Worm (Caenorhabditis elegans) whole organism, L2 larva: ENCODE data around the gene scvp-1.

ENCODE experiments used
- C34F6.9 ChIP-seq: fragments of 150-350 bp; optimal IDR thresholded peaks from 2 replicates; lab custom pipeline; 2014; ENCODE audit warnings: missing biosample characterization, missing genetic modification characterization
- F13H6.1 ChIP-seq: sonication (generic microtip); optimal IDR thresholded peaks from 2 replicates; lab custom pipeline; 2016; ENCODE audit warnings: missing genetic modification characterization, missing compliant biosample characterization
- R02D3.7 ChIP-seq: fragments of 150-350 bp; optimal IDR thresholded peaks from 2 replicates; lab custom pipeline; 2014; ENCODE audit warnings: missing biosample characterization, missing genetic modification characterization
- Y55F3AM.14 ChIP-seq: fragments of 200-800 bp; sonication (Bioruptor generic); optimal IDR thresholded peaks from 2 replicates; lab custom pipeline; 2018; ENCODE audit warnings: mild to moderate bottlenecking, missing genetic modification characterization, missing compliant biosample characterization
- ZK546.5 ChIP-seq: sonication (generic microtip); optimal IDR thresholded peaks from 2 replicates; lab custom pipeline; 2017; ENCODE audit warnings: missing biosample characterization, missing genetic modification characterization
- alr-1 ChIP-seq: fragments of 150-350 bp; optimal IDR thresholded peaks from 2 replicates; lab custom pipeline; 2014; ENCODE audit warnings: missing biosample characterization, missing genetic modification characterization
- aly-2 ChIP-seq: fragments of 150-350 bp; optimal IDR thresholded peaks from 2 replicates; lab custom pipeline; 2014; ENCODE audit warnings: missing biosample characterization, missing genetic modification characterization
- blmp-1 ChIP-seq: sonication (generic microtip); optimal IDR thresholded peaks from 2 replicates; lab custom pipeline; 2017; ENCODE audit warnings: missing genetic modification characterization, mild to moderate bottlenecking, missing compliant biosample characterization, antibody characterized with exemption, moderate library complexity; ENCODE audit not compliant: insufficient read depth
- ceh-16 ChIP-seq: fragments of 150-350 bp; optimal IDR thresholded peaks from 2 replicates; lab custom pipeline; 2014; ENCODE audit warnings: missing biosample characterization, missing genetic modification characterization
- crh-2 ChIP-seq: sonication (generic microtip); optimal IDR thresholded peaks from 2 replicates; lab custom pipeline; 2017; ENCODE audit warnings: missing biosample characterization, missing genetic modification characterization
- fos-1 ChIP-seq: fragments of 150-350 bp; optimal IDR thresholded peaks from 2 replicates; lab custom pipeline; 2014; ENCODE audit warnings: missing biosample characterization, missing genetic modification characterization
- gmeb-1 ChIP-seq: fragments of 150-350 bp; optimal IDR thresholded peaks from 2 replicates; lab custom pipeline; 2014; ENCODE audit warnings: missing biosample characterization, missing genetic modification characterization
- lin-11 ChIP-seq: fragments of 150-350 bp; sonication (generic microtip); optimal IDR thresholded peaks from 2 replicates; lab custom pipeline; 2014; ENCODE audit warnings: missing biosample characterization, missing genetic modification characterization, inconsistent platforms, mixed read lengths
- lin-13 ChIP-seq: fragments of 150-350 bp; optimal IDR thresholded peaks from 2 replicates; lab custom pipeline; 2014; ENCODE audit warnings: missing biosample characterization, missing genetic modification reagents, missing genetic modification characterization
- lsy-2 ChIP-seq, 2 experiments: fragments of 150-350 bp in 1 of 2; sonication (generic microtip) in 1 of 2; optimal IDR thresholded peaks; 2 replicates each; lab custom pipeline; 2014 to 2017; ENCODE audit warnings: missing biosample characterization in 2 of 2, missing genetic modification characterization in 2 of 2
- mab-5 ChIP-seq: fragments of 150-350 bp; optimal IDR thresholded peaks from 2 replicates; lab custom pipeline; 2014; ENCODE audit warnings: missing biosample characterization, missing genetic modification characterization
- mdl-1 ChIP-seq, 2 experiments: fragments of 150-350 bp in 1 of 2; sonication (generic microtip) in 1 of 2; optimal IDR thresholded peaks; 2 replicates each; lab custom pipeline; 2017; ENCODE audit warnings: missing biosample characterization in 2 of 2, missing genetic modification characterization in 2 of 2
- nhr-10 ChIP-seq: sonication (generic microtip); optimal IDR thresholded peaks from 2 replicates; lab custom pipeline; 2017; ENCODE audit warnings: missing biosample characterization, missing genetic modification characterization
- nhr-11 ChIP-seq: fragments of 150-350 bp; optimal IDR thresholded peaks from 2 replicates; lab custom pipeline; 2014; ENCODE audit warnings: missing biosample characterization, missing genetic modification characterization
- nhr-12 ChIP-seq: fragments of 150-350 bp; optimal IDR thresholded peaks from 2 replicates; lab custom pipeline; 2014; ENCODE audit warnings: missing biosample characterization, missing genetic modification characterization
- nhr-129 ChIP-seq: fragments of 150-350 bp; optimal IDR thresholded peaks from 2 replicates; lab custom pipeline; 2014; ENCODE audit warnings: missing biosample characterization, missing genetic modification characterization
- nhr-21 ChIP-seq: fragments of 150-350 bp; optimal IDR thresholded peaks from 2 replicates; lab custom pipeline; 2014; ENCODE audit warnings: missing biosample characterization, missing genetic modification characterization
- nhr-23 ChIP-seq: fragments of 150-350 bp; optimal IDR thresholded peaks from 2 replicates; lab custom pipeline; 2014; ENCODE audit warnings: missing biosample characterization, missing genetic modification reagents, missing genetic modification characterization
- nhr-237 ChIP-seq: fragments of 150-350 bp; optimal IDR thresholded peaks from 2 replicates; lab custom pipeline; 2014; ENCODE audit warnings: missing biosample characterization, missing genetic modification characterization
- nhr-25 ChIP-seq: fragments of 150-350 bp; sonication (generic microtip); optimal IDR thresholded peaks from 3 replicates; lab custom pipeline; 2014; ENCODE audit warnings: missing biosample characterization, missing genetic modification characterization
- nhr-77 ChIP-seq: fragments of 150-350 bp; optimal IDR thresholded peaks from 2 replicates; lab custom pipeline; 2014; ENCODE audit warnings: missing biosample characterization, missing genetic modification characterization
- peb-1 ChIP-seq: fragments of 150-350 bp; optimal IDR thresholded peaks from 2 replicates; lab custom pipeline; 2014; ENCODE audit warnings: missing biosample characterization, missing genetic modification characterization
- sma-3 ChIP-seq: sonication (generic microtip); optimal IDR thresholded peaks from 2 replicates; lab custom pipeline; 2016; ENCODE audit warnings: missing genetic modification reagents, missing genetic modification characterization, missing compliant biosample characterization
- sma-9 ChIP-seq, 2 experiments: fragments of 150-350 bp in 1 of 2; sonication (generic microtip) in 1 of 2; optimal IDR thresholded peaks; 2 replicates each; lab custom pipeline; 2014 to 2016; ENCODE audit warnings: missing genetic modification characterization in 2 of 2, mild to moderate bottlenecking in 1 of 2, missing biosample characterization in 1 of 2, missing compliant biosample characterization in 1 of 2, missing genetic modification reagents in 1 of 2, moderate library complexity in 1 of 2
- snpc-4 ChIP-seq: fragments of 150-350 bp; optimal IDR thresholded peaks from 2 replicates; lab custom pipeline; 2014; ENCODE audit warnings: missing biosample characterization, missing genetic modification characterization
- unc-39 ChIP-seq: fragments of 150-350 bp; optimal IDR thresholded peaks from 2 replicates; lab custom pipeline; 2014; ENCODE audit warnings: missing biosample characterization, missing genetic modification characterization
- unc-55 ChIP-seq: fragments of 150-350 bp; sonication (generic microtip); optimal IDR thresholded peaks from 3 replicates; lab custom pipeline; 2014; ENCODE audit warnings: missing biosample characterization, missing genetic modification reagents, missing genetic modification characterization
- unc-62 ChIP-seq: fragments of 150-350 bp; optimal IDR thresholded peaks from 2 replicates; lab custom pipeline; 2014; ENCODE audit warnings: missing biosample characterization, missing genetic modification reagents, missing genetic modification characterization
- zag-1 ChIP-seq: fragments of 150-350 bp; optimal IDR thresholded peaks from 2 replicates; lab custom pipeline; 2014; ENCODE audit warnings: missing biosample characterization, missing genetic modification characterization
- ztf-11 ChIP-seq: sonication (generic microtip); optimal IDR thresholded peaks from 2 replicates; lab custom pipeline; 2017; ENCODE audit warnings: missing biosample characterization, missing genetic modification characterization

Gene scvp-1

DNA sequence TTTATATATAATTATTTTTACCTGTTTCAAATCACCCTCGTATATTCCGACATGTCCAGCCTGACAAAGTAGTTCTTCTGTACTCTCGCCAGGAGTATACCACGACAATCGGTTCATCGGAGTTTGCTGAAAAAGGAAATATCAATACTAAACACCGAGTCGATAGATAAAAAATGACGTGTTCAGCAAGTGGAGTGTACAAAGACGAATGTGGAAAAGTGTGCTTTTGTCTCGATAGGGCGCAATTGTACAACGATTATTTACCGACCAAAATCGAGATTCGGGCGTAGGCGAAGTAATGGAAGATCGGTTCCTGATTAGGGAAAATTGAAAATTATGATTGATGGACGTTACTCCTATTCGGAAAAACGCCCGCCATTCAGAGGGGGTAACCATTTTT, 29.5 kb upstream of the scvp-1 start, which contains the start of gene vps-36:
TSS of gene vps-36 (minus strand) at position 126 of the 400 bp plus-strand sequence.
- TF ChIP-seq sma-9 (GFP tag; optimal IDR thresholded peaks at IDR 0.05; lab: Kevin White, UChicago): peak; percentile 42
- no peak for TF ChIP-seq sma-9 (tag; optimal IDR thresholded peaks at IDR 0.05; lab: Kevin White, UChicago)
- TF ChIP-seq fos-1 (tag; lab: Kevin White, UChicago): peak; percentile 68
- no peak for TF ChIP-seq ceh-16
- peak; percentile 27 for TF ChIP-seq crh-2 (tag; lab: Kevin White, UChicago)
- TF ChIP-seq nhr-129 (tag; lab: Kevin White, UChicago): peak; percentile 18

DNA sequence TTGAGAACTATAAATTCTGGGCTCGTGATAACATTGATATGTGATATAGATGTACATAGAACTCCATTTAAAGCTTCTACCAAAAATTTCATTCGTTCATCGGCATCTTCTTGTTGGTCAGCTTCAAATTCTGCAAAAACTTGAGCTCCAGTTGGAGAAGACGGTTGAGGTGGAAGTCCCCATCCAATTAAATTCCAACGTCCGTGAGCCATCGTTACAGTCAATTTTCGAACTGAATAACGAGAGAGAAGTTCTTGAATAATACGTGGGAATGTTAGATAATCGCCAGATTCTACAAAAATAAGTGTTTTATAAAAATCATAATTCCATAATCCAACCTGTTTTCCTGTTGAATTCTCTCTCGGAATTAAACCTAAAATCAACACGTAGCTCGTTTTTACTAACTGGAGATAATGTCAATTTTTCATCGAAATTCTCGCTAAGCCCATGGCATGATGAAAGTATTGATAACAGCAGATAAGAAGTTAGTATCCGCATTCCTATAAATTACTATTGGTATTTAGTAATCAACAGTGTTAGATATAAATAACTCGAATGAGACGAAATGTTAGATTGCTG, 27.3 kb upstream of the scvp-1 start, which contains the start of gene pigt-1:
TSS of gene pigt-1 (minus strand) at position 500 of the 579 bp plus-strand sequence.
- no peak for TF ChIP-seq fos-1 (tag; lab: Kevin White, UChicago)
- TF ChIP-seq unc-39 (tag; lab: Kevin White, UChicago): no peak
- peak; percentile 17 for TF ChIP-seq Y55F3AM.14 (GFP tag; lab: Kevin White, UChicago)
- peak in 1 of 2 experiments; percentile 29 for TF ChIP-seq lsy-2 (tag; optimal IDR thresholded peaks at IDR 0.05; lab: Kevin White, UChicago)
- TF ChIP-seq crh-2 (tag; lab: Kevin White, UChicago): peak; percentile 10
- no peak for TF ChIP-seq aly-2 (tag; lab: Kevin White, UChicago)
- TF ChIP-seq lin-13 (GFP tag; lab: Kevin White, UChicago): peak; percentile 14
- peak; percentile 51 for TF ChIP-seq sma-9 (GFP tag; optimal IDR thresholded peaks at IDR 0.05; lab: Kevin White, UChicago)
- no peak for TF ChIP-seq sma-9 (tag; optimal IDR thresholded peaks at IDR 0.05; lab: Kevin White, UChicago)
- TF ChIP-seq, all 48 proteins: peak for 5

DNA sequence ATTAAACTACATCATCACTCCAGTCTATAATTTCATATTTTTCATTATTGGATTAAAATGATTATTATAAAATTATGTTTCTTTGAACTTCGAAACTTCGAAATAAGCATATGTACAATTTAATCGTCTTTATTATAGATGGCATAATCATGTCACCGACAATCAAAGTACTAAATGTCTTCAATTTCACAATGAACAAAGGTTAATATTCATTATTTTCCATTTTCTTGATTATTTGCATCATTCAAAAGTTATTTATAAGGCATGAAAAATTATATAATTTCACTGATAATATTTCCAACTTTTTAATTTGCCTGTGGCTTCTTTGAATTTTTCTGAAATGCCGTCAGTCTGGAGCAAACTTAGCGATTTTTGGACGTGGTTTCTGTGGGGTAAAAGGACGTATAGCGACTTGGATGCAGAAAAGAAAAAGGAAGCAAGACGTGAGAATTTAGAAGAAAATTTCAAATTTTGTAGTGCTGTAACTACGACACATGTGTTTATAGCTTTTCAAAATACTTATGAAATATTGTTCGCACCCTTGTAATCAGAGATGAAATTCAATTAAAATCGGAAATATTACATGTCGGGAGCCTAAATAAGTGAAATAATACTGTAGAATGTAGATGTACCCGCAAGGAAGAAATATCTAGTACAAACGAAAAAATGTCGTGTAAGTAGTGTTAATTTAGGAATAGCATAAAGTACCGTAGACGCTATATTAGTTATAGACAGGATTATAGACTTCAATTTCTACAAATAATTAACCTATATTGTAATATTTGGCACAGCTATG, 24.8 kb upstream of the scvp-1 start, which contains the start of gene F17C11.13:
TSS of gene F17C11.13 (plus strand) at position 243 of the 796 bp plus-strand sequence.
- TF ChIP-seq gmeb-1 (no peak), fos-1 (tag; lab: Kevin White, UChicago) (peak; percentile 14)

DNA sequence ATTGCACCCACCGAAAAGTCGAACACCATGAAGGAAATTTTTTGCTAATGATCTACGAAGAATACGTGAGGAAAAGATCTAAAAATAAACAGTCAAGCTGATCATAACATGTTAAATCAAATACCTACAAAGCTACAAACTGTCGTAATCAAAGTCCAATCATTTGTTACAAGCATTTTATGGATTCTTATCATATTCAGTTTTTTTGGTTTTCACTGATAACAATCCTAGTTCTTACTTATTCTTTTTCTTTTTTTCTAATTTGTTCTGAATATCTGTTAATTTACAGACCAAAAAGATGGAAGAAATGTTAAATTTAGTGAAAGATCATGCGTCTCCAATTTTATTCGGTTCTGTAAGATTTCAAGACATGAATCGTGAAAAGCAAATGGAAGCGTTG, 23.7 kb upstream of the scvp-1 start, which contains the start of gene F17C11.6:
TSS of gene F17C11.6 (plus strand) at position 290 of the 400 bp plus-strand sequence.
- TF ChIP-seq C34F6.9 (tag; lab: Kevin White, UChicago) (no peak), fos-1 (tag; lab: Kevin White, UChicago) (peak; percentile 2), nhr-11 (tag; lab: Kevin White, UChicago) (no peak), ztf-11 (tag; lab: Kevin White, UChicago) (no peak), nhr-77 (tag; lab: Kevin White, UChicago) (no peak)

DNA sequence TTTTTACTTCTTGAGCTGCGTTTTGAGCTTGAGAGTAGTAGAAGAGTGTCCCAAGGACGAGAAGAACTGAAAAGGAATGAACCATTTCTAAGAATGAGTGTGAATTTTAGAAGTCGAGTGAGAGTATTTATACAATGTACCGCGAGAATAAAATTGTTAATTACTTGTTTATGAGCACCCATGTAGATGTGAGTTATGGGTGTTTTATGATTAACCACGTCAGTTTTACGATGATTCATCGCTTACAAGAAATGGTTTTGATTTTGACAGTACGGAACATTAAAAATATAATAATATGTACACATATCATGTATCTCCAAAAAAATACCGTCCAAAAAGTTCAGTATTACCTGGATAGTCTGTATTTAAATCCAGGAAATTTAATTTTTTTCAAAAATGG, 23.2 kb upstream of the scvp-1 start, which contains the start of gene clec-221:
TSS of gene clec-221 (minus strand) at position 101 of the 400 bp plus-strand sequence.
- TF ChIP-seq nhr-23 (tag; lab: Kevin White, UChicago): no peak
- TF ChIP-seq gmeb-1: no peak
- no peak for TF ChIP-seq blmp-1
- TF ChIP-seq aly-2 (tag; lab: Kevin White, UChicago): no peak

DNA sequence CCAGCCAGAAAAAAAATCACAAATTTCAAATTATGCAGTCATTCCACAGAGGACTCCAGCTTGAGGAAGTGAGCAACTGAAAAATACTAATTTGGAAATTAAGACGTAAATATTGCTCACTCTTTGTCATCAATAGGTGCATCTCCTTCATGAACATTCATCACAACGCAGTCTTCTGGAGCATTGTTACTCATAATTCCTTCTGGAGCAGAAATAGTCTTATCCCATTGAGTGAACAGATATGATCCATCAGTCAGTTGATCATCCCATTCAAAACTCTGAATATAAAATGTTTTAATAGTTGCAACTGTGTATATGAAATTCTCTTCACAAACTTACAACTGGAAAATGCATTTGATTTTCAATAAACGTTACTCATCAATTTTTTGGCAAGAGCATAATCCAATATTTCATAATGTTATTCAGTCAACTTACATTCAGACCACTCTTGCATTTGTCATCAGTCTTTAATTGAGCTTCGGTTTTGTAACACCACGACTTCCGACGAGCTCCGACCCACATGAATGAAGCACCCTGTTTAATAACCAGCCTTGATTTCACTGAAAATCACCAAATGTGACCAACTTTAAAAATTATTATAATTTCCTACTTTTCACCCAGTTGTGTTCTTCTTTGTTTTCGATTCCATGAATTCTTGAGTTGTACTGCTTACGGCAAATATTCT, 22.5 kb upstream of the scvp-1 start:
- TF ChIP-seq zag-1 (tag; lab: Kevin White, UChicago): no peak
- TF ChIP-seq unc-39 (tag; lab: Kevin White, UChicago): no peak
- peak; percentile 29 for TF ChIP-seq nhr-25 (tag; lab: Kevin White, UChicago)
- TF ChIP-seq unc-55 (GFP tag; lab: Kevin White, UChicago): no peak
- no peak for TF ChIP-seq aly-2 (tag; lab: Kevin White, UChicago)
- no peak for TF ChIP-seq nhr-10 (tag; lab: Kevin White, UChicago)
- TF ChIP-seq nhr-237 (tag; lab: Kevin White, UChicago): no peak
- no peak for TF ChIP-seq nhr-129 (tag; lab: Kevin White, UChicago)
- no peak for TF ChIP-seq mab-5 (tag; lab: Kevin White, UChicago)
- TF ChIP-seq nhr-23 (tag; lab: Kevin White, UChicago): no peak
- no peak for TF ChIP-seq alr-1
- no peak for TF ChIP-seq gmeb-1
- TF ChIP-seq F13H6.1 (tag; lab: Kevin White, UChicago): no peak
- TF ChIP-seq nhr-11 (tag; lab: Kevin White, UChicago): no peak
- no peak for TF ChIP-seq lin-11 (tag; lab: Kevin White, UChicago)
- no peak for TF ChIP-seq ZK546.5
- TF ChIP-seq snpc-4 (tag; lab: Kevin White, UChicago): no peak
- no peak for TF ChIP-seq fos-1 (tag; lab: Kevin White, UChicago)
- no peak for TF ChIP-seq nhr-21 (tag; lab: Kevin White, UChicago)
- peak; percentile 9 for TF ChIP-seq blmp-1
- no peak for TF ChIP-seq sma-3 (GFP tag; lab: Kevin White, UChicago)
- TF ChIP-seq Y55F3AM.14 (GFP tag; lab: Kevin White, UChicago): peak; percentile 21
- no peak for TF ChIP-seq ceh-16
- TF ChIP-seq R02D3.7 (tag; lab: Kevin White, UChicago): no peak
- TF ChIP-seq peb-1: no peak
- peak in 1 of 2 experiments; percentile 40 for TF ChIP-seq lsy-2 (tag; optimal IDR thresholded peaks at IDR 0.05; lab: Kevin White, UChicago)
- TF ChIP-seq unc-62 (GFP tag; lab: Kevin White, UChicago): no peak
- no peak for TF ChIP-seq nhr-77 (tag; lab: Kevin White, UChicago)
- no peak for TF ChIP-seq nhr-12 (tag; lab: Kevin White, UChicago)
- no peak for TF ChIP-seq mdl-1 (tag; optimal IDR thresholded peaks at IDR 0.05; lab: Kevin White, UChicago)
